Fruit fly (Drosophila melanogaster): Measurements from ENCODE around the gene D2hgdh.

Gene D2hgdh

DNA sequence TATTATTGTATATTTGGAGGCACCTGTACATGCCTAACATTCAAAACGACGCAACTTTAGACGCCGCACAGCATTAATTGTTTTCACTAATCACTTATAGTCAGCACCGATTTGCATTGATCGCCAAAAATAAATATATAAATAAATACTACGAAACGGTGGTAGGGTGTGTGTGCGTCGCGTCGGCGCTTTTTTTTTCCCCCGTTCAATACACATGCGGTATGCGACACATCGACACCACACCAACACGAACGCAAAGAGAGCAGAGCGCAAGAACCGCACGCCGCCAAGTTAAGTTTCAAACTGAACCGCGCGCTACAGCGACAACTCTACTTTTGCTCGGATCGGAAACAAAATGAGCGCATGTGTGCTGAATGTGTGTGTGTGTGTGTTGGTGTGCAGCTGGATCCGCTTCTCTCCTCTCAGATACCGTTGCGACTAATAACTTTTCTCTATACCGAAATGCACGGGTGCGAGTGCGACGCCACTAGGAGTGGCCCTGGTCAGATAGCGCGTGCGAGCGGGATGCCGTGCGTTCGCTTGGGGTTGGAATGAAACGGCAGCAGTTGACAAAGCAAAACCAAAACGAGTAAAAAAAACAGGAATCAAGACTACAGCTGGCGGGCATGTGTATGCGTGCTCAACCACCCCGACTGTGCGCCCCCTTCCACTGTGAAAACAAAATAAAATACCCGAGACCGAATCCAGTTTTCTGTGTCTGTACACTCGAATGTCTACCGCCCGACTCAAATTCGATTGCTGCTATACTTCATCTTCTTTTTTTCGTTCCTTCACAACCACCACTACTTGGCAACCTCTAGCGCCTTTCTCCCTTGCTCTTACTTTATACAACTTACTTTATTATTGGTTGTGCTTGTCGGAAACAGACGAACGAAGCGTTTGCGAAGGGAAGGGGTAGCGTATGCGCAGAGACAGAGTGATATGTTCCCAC is 18.0 kb upstream of the D2hgdh start, which contains the start of gene ph-d (continued):
- peak; percentile 2 for TF ChIP-seq gcm (GFP tag; optimal IDR thresholded peaks at IDR 0.05)
- peak; percentile 38 for TF ChIP-seq HLHmδ (GFP tag; optimal IDR thresholded peaks at IDR 0.05)
- no peak for TF ChIP-seq trh (GFP tag; optimal IDR thresholded peaks at IDR 0.05)
- TF ChIP-seq Dip2 (GFP tag; IDR thresholded peaks at IDR 0.05), result no peak
- TF ChIP-seq knrl (GFP tag; IDR thresholded peaks at IDR 0.05; ENCODE audit: partially characterized antibody), result 0 out of 3 replicates have a peak, but pooled peaks have one; percentile 24
- peak; percentile 45 for TF ChIP-seq CG1529 (GFP tag; optimal IDR thresholded peaks at IDR 0.05)
- TF ChIP-seq CG12299 (tag; optimal IDR thresholded peaks at IDR 0.05), result peak; percentile 56
- no peak for TF ChIP-seq CG4820 (GFP tag; optimal IDR thresholded peaks at IDR 0.05)
- TF ChIP-seq Mad (GFP tag; optimal IDR thresholded peaks at IDR 0.05), result no peak
- TF ChIP-seq CG17361 (GFP tag; IDR thresholded peaks at IDR 0.05), result peak; percentile 59; the same call in 2 of the 3 replicates
- no peak for TF ChIP-seq CG7372 (GFP tag; IDR thresholded peaks at IDR 0.05)
- 0 out of 3 replicates have a peak, but pooled peaks have one; percentile 25 for TF ChIP-seq CG34422 (GFP tag; IDR thresholded peaks at IDR 0.05)
- peak; percentile 79 for TF ChIP-seq pfk (GFP tag; optimal IDR thresholded peaks at IDR 0.05)
- no peak for TF ChIP-seq CG12236 (GFP tag; optimal IDR thresholded peaks at IDR 0.05)
- no peak for TF ChIP-seq sens-2 (GFP tag; IDR thresholded peaks at IDR 0.05)
- peak; percentile 60 for TF ChIP-seq Oli (tag; optimal IDR thresholded peaks at IDR 0.05)
- TF ChIP-seq CG12071 (GFP tag; optimal IDR thresholded peaks at IDR 0.05), result peak; percentile 18
- TF ChIP-seq CG17186 (GFP tag; optimal IDR thresholded peaks at IDR 0.05), result no peak
- TF ChIP-seq ATbp (GFP tag; optimal IDR thresholded peaks at IDR 0.05), result peak; percentile 48
- peak; percentile 36 for TF ChIP-seq CG10431 (GFP tag; optimal IDR thresholded peaks at IDR 0.05)
- peak; percentile 28 for TF ChIP-seq CG15601 (tag; optimal IDR thresholded peaks at IDR 0.05)
- TF ChIP-seq Hr51 (GFP tag; optimal IDR thresholded peaks at IDR 0.05), result peak; percentile 43 to 53
- peak; percentile 98 for TF ChIP-seq CG12769 (tag; optimal IDR thresholded peaks at IDR 0.05)
- no peak for TF ChIP-seq CG1792 (GFP tag; optimal IDR thresholded peaks at IDR 0.05)
- TF ChIP-seq aop (GFP tag; IDR thresholded peaks at IDR 0.05), result peak; percentile 69; the same call in 1 of the 2 replicates
- peak; percentile 51 for TF ChIP-seq phol (tag; optimal IDR thresholded peaks at IDR 0.05)
- no peak for TF ChIP-seq gcm2 (GFP tag; optimal IDR thresholded peaks at IDR 0.05)
- TF ChIP-seq ken (GFP tag; IDR thresholded peaks at IDR 0.05), result 0 out of 3 replicates have a peak, but pooled peaks have one; percentile 7
- TF ChIP-seq dysf (GFP tag; IDR thresholded peaks at IDR 0.05), result peak; percentile 54; the same call in 2 of the 3 replicates
- TF ChIP-seq CG12155 (GFP tag; optimal IDR thresholded peaks at IDR 0.05), result peak; percentile 20
- TF ChIP-seq Antp (GFP tag; optimal IDR thresholded peaks at IDR 0.05), result no peak
- TF ChIP-seq CG13287 (GFP tag; IDR thresholded peaks at IDR 0.05; ENCODE audit: partially characterized antibody), result peak; percentile 38; the same call in 1 of the 2 replicates
- no peak for TF ChIP-seq CG8388 (GFP tag; optimal IDR thresholded peaks at IDR 0.05)
- TF ChIP-seq E2f1 (GFP tag; IDR thresholded peaks at IDR 0.05), result peak; percentile 42; the same call in 1 of the 2 replicates
- TF ChIP-seq prd (optimal IDR thresholded peaks at IDR 0.05), result no peak
- peak; percentile 46; the same call in 2 of the 3 replicates for TF ChIP-seq prd (GFP tag; IDR thresholded peaks at IDR 0.05)
- no peak for TF ChIP-seq zf30C (GFP tag; optimal IDR thresholded peaks at IDR 0.05)
- TF ChIP-seq CG8924 (tag; optimal IDR thresholded peaks at IDR 0.05), result peak; percentile 59
- TF ChIP-seq lilli (GFP tag; optimal IDR thresholded peaks at IDR 0.05), result peak; percentile 52
- no peak for TF ChIP-seq bigmax (GFP tag; optimal IDR thresholded peaks at IDR 0.05)
- TF ChIP-seq CG14710 (tag; optimal IDR thresholded peaks at IDR 0.05), result peak; percentile 29
- TF ChIP-seq chn (GFP tag; optimal IDR thresholded peaks at IDR 0.05), result no peak
- TF ChIP-seq CG6683 (GFP tag; optimal IDR thresholded peaks at IDR 0.05), result no peak
- TF ChIP-seq CG1602 (GFP tag; optimal IDR thresholded peaks at IDR 0.05), result peak; percentile 22
- peak; percentile 95 for TF ChIP-seq Nf-YB (GFP tag; optimal IDR thresholded peaks at IDR 0.05)
- TF ChIP-seq CG6254 (GFP tag; optimal IDR thresholded peaks at IDR 0.05), result no peak
- TF ChIP-seq Sox100B (GFP tag; optimal IDR thresholded peaks at IDR 0.05), result peak; percentile 60
- TF ChIP-seq E2f2 (GFP tag; IDR thresholded peaks at IDR 0.05), result peak; percentile 68
